Worm (Caenorhabditis elegans) whole organism, mixed stage, embryonic: Measurements from ENCODE around the gene uggt-1.
A peak's percentile ranks its signal among the peaks of the same experiment; 100 is the strongest.

ENCODE experiments used
- M03D4.4 ChIP-seq: sonication (generic microtip); optimal IDR thresholded peaks from 2 replicates; lab custom pipeline; 2017; ENCODE audit warnings: mild to moderate bottlenecking, missing genetic modification characterization, missing compliant biosample characterization
- bed-3 ChIP-seq: fragments of 200-800 bp; sonication (Bioruptor generic); optimal IDR thresholded peaks from 3 replicates; lab custom pipeline; 2018; ENCODE audit warnings: mild to moderate bottlenecking, missing genetic modification characterization, moderate library complexity, missing compliant biosample characterization
- blmp-1 ChIP-seq: fragments of 150-350 bp; optimal IDR thresholded peaks from 2 replicates; lab custom pipeline; 2014; ENCODE audit warnings: missing biosample characterization, missing genetic modification characterization
- ceh-39 ChIP-seq: fragments of 150-350 bp; optimal IDR thresholded peaks from 2 replicates; lab custom pipeline; 2014; ENCODE audit warnings: missing biosample characterization, missing genetic modification characterization
- ceh-43 ChIP-seq: fragments of 200-800 bp; sonication (Bioruptor generic); optimal IDR thresholded peaks from 2 replicates; lab custom pipeline; 2018; ENCODE audit warnings: mild to moderate bottlenecking, missing genetic modification characterization, moderate library complexity, missing compliant biosample characterization
- ces-1 ChIP-seq: fragments of 150-350 bp; optimal IDR thresholded peaks from 2 replicates; lab custom pipeline; 2014; ENCODE audit warnings: missing biosample characterization, missing genetic modification reagents, missing genetic modification characterization
- cnd-1 ChIP-seq: fragments of 200-800 bp; sonication (Bioruptor generic); optimal IDR thresholded peaks from 2 replicates; lab custom pipeline; 2018; ENCODE audit warnings: mild to moderate bottlenecking, missing genetic modification characterization, missing compliant biosample characterization
- drap-1 ChIP-seq: fragments of 200-800 bp; sonication (Bioruptor generic); optimal IDR thresholded peaks from 3 replicates; lab custom pipeline; 2018; ENCODE audit warnings: mild to moderate bottlenecking, missing genetic modification characterization, missing compliant biosample characterization
- elt-1 ChIP-seq: sonication (generic microtip); optimal IDR thresholded peaks from 2 replicates; lab custom pipeline; 2017; ENCODE audit warnings: missing genetic modification characterization, mild to moderate bottlenecking, missing compliant biosample characterization, antibody characterized with exemption, moderate library complexity, borderline replicate concordance; ENCODE audit not compliant: insufficient read depth
- elt-3 ChIP-seq: fragments of 150-350 bp; optimal IDR thresholded peaks from 2 replicates; lab custom pipeline; 2014; ENCODE audit warnings: missing biosample characterization, missing genetic modification characterization
- flh-1 ChIP-seq: fragments of 200-800 bp; sonication (Bioruptor generic); optimal IDR thresholded peaks from 2 replicates; lab custom pipeline; 2018; ENCODE audit warnings: mild to moderate bottlenecking, missing genetic modification characterization, moderate library complexity, missing compliant biosample characterization
- ham-2 ChIP-seq: fragments of 200-800 bp; sonication (Bioruptor generic); optimal IDR thresholded peaks from 2 replicates; lab custom pipeline; 2018; ENCODE audit warnings: mild to moderate bottlenecking, missing genetic modification characterization, missing compliant biosample characterization
- hlh-1 ChIP-seq: fragments of 150-350 bp; optimal IDR thresholded peaks from 2 replicates; lab custom pipeline; 2014; ENCODE audit warnings: missing biosample characterization, missing genetic modification reagents, missing genetic modification characterization
- lin-13 ChIP-seq: fragments of 150-350 bp; optimal IDR thresholded peaks from 2 replicates; lab custom pipeline; 2014; ENCODE audit warnings: missing biosample characterization, missing genetic modification characterization
- lsy-2 ChIP-seq: fragments of 150-350 bp; optimal IDR thresholded peaks from 2 replicates; lab custom pipeline; 2014; ENCODE audit warnings: missing biosample characterization, missing genetic modification characterization
- mab-5 ChIP-seq: fragments of 150-350 bp; optimal IDR thresholded peaks from 2 replicates; lab custom pipeline; 2014; ENCODE audit warnings: missing biosample characterization, missing genetic modification characterization
- mep-1 ChIP-seq: fragments of 150-350 bp; optimal IDR thresholded peaks from 2 replicates; lab custom pipeline; 2017; ENCODE audit warnings: missing biosample characterization, missing genetic modification reagents, missing genetic modification characterization, inconsistent platforms
- mls-2 ChIP-seq: sonication (generic microtip); optimal IDR thresholded peaks from 2 replicates; lab custom pipeline; 2016; ENCODE audit warnings: mild to moderate bottlenecking, missing genetic modification characterization, moderate library complexity, missing compliant biosample characterization
- nhr-12 ChIP-seq: fragments of 150-350 bp; optimal IDR thresholded peaks from 2 replicates; lab custom pipeline; 2014; ENCODE audit warnings: missing biosample characterization, missing genetic modification characterization
- nhr-2 ChIP-seq: fragments of 150-350 bp; optimal IDR thresholded peaks from 2 replicates; lab custom pipeline; 2014; ENCODE audit warnings: missing biosample characterization, missing genetic modification characterization
- nhr-237 ChIP-seq: fragments of 150-350 bp; optimal IDR thresholded peaks from 2 replicates; lab custom pipeline; 2014; ENCODE audit warnings: missing biosample characterization, missing genetic modification characterization
- nhr-28 ChIP-seq: fragments of 150-350 bp; optimal IDR thresholded peaks from 2 replicates; lab custom pipeline; 2014; ENCODE audit warnings: missing biosample characterization, missing genetic modification characterization
- nhr-76 ChIP-seq: sonication (generic microtip); optimal IDR thresholded peaks from 2 replicates; lab custom pipeline; 2017; ENCODE audit warnings: missing biosample characterization, missing genetic modification characterization
- pha-4 ChIP-seq: fragments of 150-350 bp; optimal IDR thresholded peaks from 2 replicates; lab custom pipeline; 2018; ENCODE audit warnings: missing biosample characterization, missing genetic modification reagents, missing genetic modification characterization
- snpc-4 ChIP-seq: fragments of 150-350 bp; optimal IDR thresholded peaks from 2 replicates; lab custom pipeline; 2014; ENCODE audit warnings: missing biosample characterization, missing genetic modification characterization
- sptf-1 ChIP-seq: sonication (generic microtip); optimal IDR thresholded peaks from 2 replicates; lab custom pipeline; 2017; ENCODE audit warnings: mild to moderate bottlenecking, missing genetic modification characterization, moderate library complexity, missing compliant biosample characterization
- tbx-8 ChIP-seq: fragments of 200-800 bp; sonication (Bioruptor generic); optimal IDR thresholded peaks from 2 replicates; lab custom pipeline; 2018; ENCODE audit warnings: mild to moderate bottlenecking, missing genetic modification characterization, moderate library complexity, missing compliant biosample characterization
- unc-120 ChIP-seq: sonication (generic microtip); optimal IDR thresholded peaks from 2 replicates; lab custom pipeline; 2017; ENCODE audit warnings: missing genetic modification characterization, missing compliant biosample characterization; ENCODE audit not compliant: poor library complexity, severe bottlenecking
- unc-39 ChIP-seq: fragments of 150-350 bp; optimal IDR thresholded peaks from 2 replicates; lab custom pipeline; 2014; ENCODE audit warnings: missing biosample characterization, missing genetic modification characterization
- unc-62 ChIP-seq: fragments of 150-350 bp; optimal IDR thresholded peaks from 2 replicates; lab custom pipeline; 2014; ENCODE audit warnings: missing biosample characterization, missing genetic modification reagents, missing genetic modification characterization
- zip-8 ChIP-seq: fragments of 150-350 bp; optimal IDR thresholded peaks from 2 replicates; lab custom pipeline; 2014; ENCODE audit warnings: missing biosample characterization, missing genetic modification characterization

Gene uggt-1

DNA sequence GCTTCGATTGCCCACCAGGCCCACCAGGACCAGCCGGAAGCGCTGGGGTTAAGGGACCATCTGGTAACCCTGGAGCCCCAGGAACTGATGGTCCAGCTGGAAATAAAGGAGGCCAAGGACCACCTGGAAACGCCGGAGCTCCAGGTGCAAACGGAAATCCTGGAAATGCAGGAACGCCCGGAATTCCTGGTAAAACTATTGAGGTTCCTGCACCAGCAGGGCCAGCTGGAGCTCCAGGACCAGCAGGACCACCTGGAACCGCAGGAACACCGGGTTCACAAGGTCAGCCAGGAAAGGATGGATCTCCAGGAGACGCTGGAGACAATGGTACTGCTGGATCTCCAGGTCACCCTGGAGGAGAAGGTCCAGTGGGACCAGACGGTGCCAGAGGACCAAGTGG is 46.9 kb upstream of the uggt-1 start:
- TF ChIP-seq ham-2 (GFP tag; lab: Kevin White, UChicago): no peak
- no peak for TF ChIP-seq unc-120
- no peak for TF ChIP-seq nhr-28
- no peak for TF ChIP-seq ces-1 (GFP tag; lab: Kevin White, UChicago)
- no peak for TF ChIP-seq nhr-12 (tag; lab: Kevin White, UChicago)
- no peak for TF ChIP-seq sptf-1 (tag; lab: Kevin White, UChicago)
- no peak for TF ChIP-seq nhr-237
- no peak for TF ChIP-seq flh-1 (GFP tag; lab: Kevin White, UChicago)
- no peak for TF ChIP-seq unc-39 (tag; lab: Kevin White, UChicago)

DNA sequence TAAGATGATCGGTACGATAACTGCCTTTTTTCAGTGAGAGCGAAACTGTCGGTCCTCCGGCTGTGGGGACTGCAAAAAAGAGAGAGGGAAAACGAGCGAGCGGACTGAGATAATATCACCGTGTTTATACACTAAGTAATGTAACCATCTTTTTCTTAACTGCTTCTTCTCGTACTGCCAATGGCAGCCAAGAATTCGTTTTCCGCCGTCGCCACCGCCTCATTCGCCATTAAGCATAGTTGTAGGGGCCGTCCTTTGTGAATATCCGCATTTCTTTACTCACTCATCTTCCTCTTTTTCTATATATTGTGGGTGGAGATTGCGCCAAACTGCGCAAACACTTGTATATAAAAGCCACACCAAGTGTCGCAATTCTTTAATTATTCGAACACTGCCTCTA is 45.7 kb upstream of the uggt-1 start, which contains the start of gene col-174:
Gene col-174, plus strand, starts transcription at position 301 of the 400 bp plus-strand sequence.
- TF ChIP-seq nhr-2 (no peak), ham-2 (GFP tag; lab: Kevin White, UChicago) (peak; percentile 12)

DNA sequence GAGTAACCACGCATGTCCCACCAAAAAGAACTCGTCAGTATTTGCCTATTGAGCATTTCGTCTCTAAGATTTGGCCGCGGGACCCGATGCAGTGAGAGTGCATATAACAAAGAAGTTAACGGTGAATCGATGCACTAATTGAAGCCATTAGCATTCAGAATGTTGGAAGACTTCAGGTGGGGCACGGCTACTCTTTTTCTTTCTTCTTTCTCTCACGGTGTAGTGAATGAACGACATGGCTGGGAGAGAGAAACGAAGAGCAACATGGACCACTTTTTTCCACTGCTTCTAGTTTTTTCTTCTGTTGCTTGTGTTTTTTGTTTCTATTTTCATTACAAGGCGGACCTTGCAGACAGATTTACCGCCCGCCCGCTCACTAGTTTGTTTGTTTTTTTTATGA is 40.3 kb upstream of the uggt-1 start:
- TF ChIP-seq bed-3 (GFP tag; lab: Kevin White, UChicago) (no peak), mep-1 (no peak), nhr-2 (no peak), elt-3 (no peak), snpc-4 (tag; lab: Kevin White, UChicago) (no peak), elt-1 (no peak), tbx-8 (GFP tag; lab: Kevin White, UChicago) (no peak), mls-2 (tag; lab: Kevin White, UChicago) (no peak), unc-62 (GFP tag; lab: Kevin White, UChicago) (no peak), lsy-2 (tag; lab: Kevin White, UChicago) (no peak), flh-1 (GFP tag; lab: Kevin White, UChicago) (no peak), ces-1 (GFP tag; lab: Kevin White, UChicago) (no peak), nhr-76 (tag; lab: Kevin White, UChicago) (no peak), cnd-1 (tag; lab: Kevin White, UChicago) (no peak), sptf-1 (tag; lab: Kevin White, UChicago) (no peak), mab-5 (tag; lab: Kevin White, UChicago) (no peak)

DNA sequence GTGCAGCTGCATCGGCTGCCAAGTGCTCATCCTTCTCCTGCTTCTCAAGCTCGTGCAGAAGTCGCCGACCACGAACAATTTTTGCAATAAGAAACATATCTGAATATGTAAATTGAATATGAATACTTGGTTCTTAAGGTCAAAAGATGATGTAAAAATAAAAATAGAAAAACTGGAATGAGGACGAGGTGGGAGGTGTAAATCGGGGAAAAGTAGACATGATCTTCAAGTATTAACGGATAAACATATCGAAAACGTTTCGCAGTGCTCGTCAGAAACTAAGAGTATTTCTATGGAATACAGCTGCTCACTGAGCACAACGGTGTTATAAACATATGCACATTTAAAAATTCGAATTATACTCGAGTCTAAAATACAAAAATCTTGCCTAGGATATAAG is 39.3 kb upstream of the uggt-1 start, which contains the start of gene glb-16:
Gene glb-16, minus strand, starts transcription at position 101 of the 400 bp plus-strand sequence.
- TF ChIP-seq hlh-1 (tag; lab: Kevin White, UChicago) (no peak), ceh-43 (no peak), unc-39 (tag; lab: Kevin White, UChicago) (no peak), lsy-2 (tag; lab: Kevin White, UChicago) (no peak), ceh-39 (tag; lab: Kevin White, UChicago) (no peak), flh-1 (GFP tag; lab: Kevin White, UChicago) (no peak), elt-3 (no peak), snpc-4 (tag; lab: Kevin White, UChicago) (no peak), nhr-2 (no peak), pha-4 (tag; lab: Kevin White, UChicago) (no peak), nhr-237 (no peak), lin-13 (tag; lab: Kevin White, UChicago) (no peak), unc-120 (no peak), mep-1 (no peak), drap-1 (no peak), blmp-1 (tag; lab: Kevin White, UChicago) (no peak), M03D4.4 (tag; lab: Kevin White, UChicago) (no peak), nhr-28 (no peak)

DNA sequence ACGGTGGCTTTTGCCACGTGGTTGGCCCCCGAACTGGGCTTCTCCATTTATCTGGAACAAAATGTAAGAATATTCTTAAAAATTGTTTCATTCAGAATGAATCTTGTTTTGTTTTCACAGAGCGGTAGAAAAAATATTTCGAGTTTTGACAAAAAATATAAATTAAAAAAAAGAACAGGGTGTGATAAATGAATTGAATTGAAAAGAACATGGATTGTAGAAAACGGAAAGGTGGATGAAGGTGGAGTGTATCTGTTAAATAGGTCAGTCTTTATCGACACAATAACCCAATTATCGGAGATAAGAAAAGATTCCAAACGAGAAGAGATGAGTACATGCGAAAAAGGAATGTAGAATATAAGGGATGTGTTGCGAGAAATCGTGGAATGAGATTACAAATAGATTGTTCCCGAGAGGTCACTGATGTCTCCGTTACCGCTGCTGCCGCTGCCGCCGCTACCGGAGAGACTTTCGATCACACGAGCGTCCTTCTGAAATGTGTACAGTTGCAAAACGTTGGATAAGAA is 37.0 kb upstream of the uggt-1 start, which contains the start of gene dpy-7:
Gene dpy-7, minus strand, starts transcription at position 51 of the 527 bp plus-strand sequence.
- no peak for TF ChIP-seq lin-13 (tag; lab: Kevin White, UChicago)
- no peak for TF ChIP-seq zip-8 (tag; lab: Kevin White, UChicago)
- no peak for TF ChIP-seq unc-120
- TF ChIP-seq ham-2 (GFP tag; lab: Kevin White, UChicago): peak; percentile 18
- TF ChIP-seq flh-1 (GFP tag; lab: Kevin White, UChicago): no peak
- TF ChIP-seq tbx-8 (GFP tag; lab: Kevin White, UChicago): no peak
- peak; percentile 86 for TF ChIP-seq elt-1
